Worm (Caenorhabditis elegans): ENCODE data around the gene C35D10.1.
A peak's percentile ranks its signal among the peaks of the same experiment; 100 is the strongest.

Gene C35D10.1

ce11 chrIII:4899728-4900127 is 20.2 kb downstream of the C35D10.1 start (continued):
- TF ChIP-seq lin-35 (GFP tag; optimal IDR thresholded peaks at IDR 0.05) (peak; percentile 94 to 95), ztf-11 (tag; optimal IDR thresholded peaks at IDR 0.05) (peak in 1 of 2 experiments; percentile 99), nhr-237 (tag; optimal IDR thresholded peaks at IDR 0.05) (peak; percentile 95), lin-39 (tag; optimal IDR thresholded peaks at IDR 0.05) (peak; percentile 93), pqm-1 (tag; optimal IDR thresholded peaks at IDR 0.05) (peak; percentile 95), dpl-1 (GFP tag; optimal IDR thresholded peaks at IDR 0.05) (peak; percentile 89 to 91 (median 89)), hpl-2 (GFP tag; optimal IDR thresholded peaks at IDR 0.05) (peak; percentile 95), mdl-1 (tag; optimal IDR thresholded peaks at IDR 0.05) (peak; percentile 45 to 99), fkh-8 (tag; optimal IDR thresholded peaks at IDR 0.05) (peak; percentile 100), skn-1 (tag; optimal IDR thresholded peaks at IDR 0.05) (peak; percentile 95), zip-4 (GFP tag; optimal IDR thresholded peaks at IDR 0.05) (peak; percentile 96), jun-1 (tag; optimal IDR thresholded peaks at IDR 0.05) (peak; percentile 99), blmp-1 (tag; optimal IDR thresholded peaks at IDR 0.05) (peak; percentile 100), ceh-90 (tag; optimal IDR thresholded peaks at IDR 0.05) (peak; percentile 73), C04F5.9 (tag; optimal IDR thresholded peaks at IDR 0.05) (peak; percentile 97), unc-86 (tag; optimal IDR thresholded peaks at IDR 0.05) (peak; percentile 100), unc-130 (tag; optimal IDR thresholded peaks at IDR 0.05) (peak; percentile 97), isw-1 (GFP tag; IDR thresholded peaks at IDR 0.05) (peak; percentile 98), lin-14 (GFP tag; optimal IDR thresholded peaks at IDR 0.05) (peak; percentile 100), ceh-88 (GFP tag; IDR thresholded peaks at IDR 0.05) (peak; percentile 99), hlh-17 (GFP tag; optimal IDR thresholded peaks at IDR 0.05; ENCODE audit: borderline replicate concordance) (no peak), snu-23 (GFP tag; optimal IDR thresholded peaks at IDR 0.05) (peak; percentile 100), pag-3 (tag; optimal IDR thresholded peaks at IDR 0.05; ENCODE audit: borderline replicate concordance, insufficient read depth) (peak; percentile 80), aly-2 (tag; optimal IDR thresholded peaks at IDR 0.05) (peak; percentile 90), lin-15B (tag; optimal IDR thresholded peaks at IDR 0.05) (peak; percentile 94), nhr-90 (tag; optimal IDR thresholded peaks at IDR 0.05; ENCODE audit: poor library complexity) (peak; percentile 99), mab-9 (GFP tag; IDR thresholded peaks at IDR 0.05) (peak; percentile 98), ceh-8 (GFP tag; optimal IDR thresholded peaks at IDR 0.05) (peak; percentile 99), aha-1 (tag; optimal IDR thresholded peaks at IDR 0.05) (peak; percentile 95), vab-15 (tag; optimal IDR thresholded peaks at IDR 0.05) (peak; percentile 98), nhr-47 (tag; optimal IDR thresholded peaks at IDR 0.05) (peak; percentile 100), ceh-82 (tag; optimal IDR thresholded peaks at IDR 0.05) (peak; percentile 95 to 98 (median 97)), pax-3 (tag; optimal IDR thresholded peaks at IDR 0.05) (peak; percentile 100), hlh-4 (tag; optimal IDR thresholded peaks at IDR 0.05) (peak; percentile 83), nhr-12 (tag; optimal IDR thresholded peaks at IDR 0.05) (peak; percentile 43), nhr-85 (tag) (peak; percentile 100), rnt-1 (tag; optimal IDR thresholded peaks at IDR 0.05) (peak; percentile 98), snpc-4 (tag; optimal IDR thresholded peaks at IDR 0.05) (peak; percentile 84), grh-1 (GFP tag; IDR thresholded peaks at IDR 0.05) (peak; percentile 99), elt-3 (tag; optimal IDR thresholded peaks at IDR 0.05) (peak in 5 of 6 experiments; percentile 68 to 98 (median 97)), nhr-84 (tag; optimal IDR thresholded peaks at IDR 0.05) (no peak), egl-27 (tag; optimal IDR thresholded peaks at IDR 0.05) (peak; percentile 83 to 96), tbx-2 (tag; optimal IDR thresholded peaks at IDR 0.05) (peak; percentile 100), nhr-11 (tag; optimal IDR thresholded peaks at IDR 0.05) (peak; percentile 94), C16A3.4 (tag; optimal IDR thresholded peaks at IDR 0.05) (peak; percentile 99), C34B4.2 (tag; optimal IDR thresholded peaks at IDR 0.05) (peak; percentile 91), sox-4 (tag; optimal IDR thresholded peaks at IDR 0.05) (peak; percentile 99)
